Worm (Caenorhabditis elegans) whole organism, L1 larva: Measurements from ENCODE around the gene R02C2.7.

ENCODE experiments used
- F16B12.6 ChIP-seq: fragments of 150-350 bp; optimal IDR thresholded peaks from 2 replicates; lab custom pipeline; 2014; ENCODE audit warnings: missing biosample characterization, missing genetic modification characterization
- fos-1 ChIP-seq: fragments of 150-350 bp; optimal IDR thresholded peaks from 2 replicates; lab custom pipeline; 2014; ENCODE audit warnings: missing biosample characterization, missing genetic modification characterization
- pag-3 ChIP-seq: sonication (generic microtip); optimal IDR thresholded peaks from 2 replicates; lab custom pipeline; 2017; ENCODE audit warnings: missing genetic modification characterization, mild to moderate bottlenecking, missing compliant biosample characterization, antibody characterized with exemption, borderline replicate concordance; ENCODE audit not compliant: insufficient read depth

- TF ChIP-seq fos-1 (tag; lab: Kevin White, UChicago) (no peak), F16B12.6 (tag; lab: Kevin White, UChicago) (no peak), pag-3 (tag; lab: Kevin White, UChicago) (no peak)
Observed at ce11 chrV:285298-285697, 42.9 kb upstream of the R02C2.7 start.
